Fruit fly (Drosophila melanogaster) whole organism, wandering third instar larva: Measurements from ENCODE around the gene CG7275.

Experiments
- Mio ChIP-seq: sonication (Bioruptor generic); optimal IDR thresholded peaks from 2 replicates; lab custom pipeline; 2016; ENCODE audit warnings: missing biosample characterization, missing genetic modification characterization
- Vsx2 ChIP-seq: fragments of 200-300, 225-300 bp; sonication (Bioruptor generic); optimal IDR thresholded peaks from 2 replicates; lab custom pipeline; 2018; ENCODE audit warnings: missing biosample characterization, missing genetic modification characterization; ENCODE audit not compliant: partially characterized antibody
- usp ChIP-seq: fragments of >200 bp; optimal IDR thresholded peaks from 2 replicates; lab custom pipeline; 2017; ENCODE audit warnings: missing biosample characterization, missing genetic modification characterization

dm6 chr3L:15504687-15505086 lies 5.9 kb downstream of the CG7275 start, which contains the start of gene CG7857:
- TF ChIP-seq Vsx2 (GFP tag; lab: Kevin White, UChicago): no peak
- TF ChIP-seq Mio: no peak
- no peak for TF ChIP-seq usp (GFP tag; lab: Kevin White, UChicago)
